Worm (Caenorhabditis elegans) whole organism, young adult: ENCODE measurements around the gene npp-26.

Experiments
- B0019.2 ChIP-seq: fragments of 200-800 bp; sonication (Bioruptor generic); conservative IDR thresholded peaks from 2 replicates; pipeline ENCODE4 v1.3.6; 2022; ENCODE audit warnings: missing genetic modification reagents, missing genetic modification characterization, missing compliant biosample characterization
- C06A6.2 ChIP-seq: fragments of 200-800 bp; sonication (Bioruptor generic); conservative IDR thresholded peaks from 2 replicates; pipeline ENCODE4 v1.3.6; 2022; ENCODE audit warnings: missing genetic modification characterization, missing compliant biosample characterization
- C17E4.6 ChIP-seq: fragments of 200-800 bp; sonication (Bioruptor generic); IDR thresholded peaks from 2 replicates; pipeline ENCODE4 v1.3.6; 2022; ENCODE audit warnings: missing genetic modification reagents, missing genetic modification characterization, missing compliant biosample characterization
- D2030.7 ChIP-seq: fragments of 200-800 bp; sonication (Bioruptor generic); IDR thresholded peaks from 2 replicates; pipeline ENCODE4 v1.3.6; 2022; ENCODE audit warnings: missing genetic modification reagents, missing genetic modification characterization, missing compliant biosample characterization
- F22D6.2 ChIP-seq: sonication (generic microtip); optimal IDR thresholded peaks from 2 replicates; lab custom pipeline; 2016; ENCODE audit warnings: mild to moderate bottlenecking, missing genetic modification characterization, missing compliant biosample characterization
- F33H1.4 ChIP-seq: fragments of 200-800 bp; sonication (Bioruptor generic); IDR thresholded peaks from 2 replicates; pipeline ENCODE4 v1.3.6; 2022; ENCODE audit warnings: missing genetic modification reagents, missing genetic modification characterization, missing compliant biosample characterization
- F37B4.10 ChIP-seq: fragments of 200-800 bp; sonication (Bioruptor generic); IDR thresholded peaks from 2 replicates; pipeline ENCODE4 v1.3.6; 2022; ENCODE audit warnings: missing genetic modification characterization, missing compliant biosample characterization
- F49E8.2 ChIP-seq: sonication (generic microtip); optimal IDR thresholded peaks from 3 replicates; lab custom pipeline; 2017; ENCODE audit warnings: missing genetic modification characterization, mild to moderate bottlenecking, missing compliant biosample characterization, antibody characterized with exemption, moderate library complexity; ENCODE audit not compliant: insufficient read depth
- F52B5.7 ChIP-seq: sonication (generic microtip); optimal IDR thresholded peaks from 2 replicates; lab custom pipeline; 2016; ENCODE audit warnings: mild to moderate bottlenecking, missing genetic modification characterization, missing compliant biosample characterization
- F57A8.1 ChIP-seq: fragments of 200-800 bp; sonication (Bioruptor generic); optimal IDR thresholded peaks from 2 replicates; lab custom pipeline; 2018; ENCODE audit warnings: mild to moderate bottlenecking, missing genetic modification characterization, moderate library complexity, missing compliant biosample characterization
- K11D2.4 ChIP-seq: fragments of 200-800 bp; sonication (Bioruptor generic); IDR thresholded peaks from 2 replicates; pipeline ENCODE4 v1.3.6; 2022; ENCODE audit warnings: missing genetic modification reagents, missing genetic modification characterization, missing compliant biosample characterization
- T07F8.4 ChIP-seq: sonication (generic microtip); optimal IDR thresholded peaks from 2 replicates; lab custom pipeline; 2016; ENCODE audit warnings: mild to moderate bottlenecking, missing genetic modification characterization, moderate library complexity, missing compliant biosample characterization
- Y67H2A.10 ChIP-seq: fragments of 200-800 bp; sonication (Bioruptor generic); conservative IDR thresholded peaks from 2 replicates; pipeline ENCODE4 v1.3.6; 2022; ENCODE audit warnings: missing genetic modification reagents, missing genetic modification characterization, missing compliant biosample characterization
- ZK185.1 ChIP-seq: sonication (generic microtip); optimal IDR thresholded peaks from 2 replicates; lab custom pipeline; 2016; ENCODE audit warnings: mild to moderate bottlenecking, missing genetic modification characterization, missing compliant biosample characterization; ENCODE audit not compliant: poor library complexity, severe bottlenecking
- ama-1 ChIP-seq, 3 experiments: fragments of 150-350 bp in 1 of 3; sonication (generic microtip) in 2 of 3; optimal IDR thresholded peaks; 2 replicates each; lab custom pipeline; 2014 to 2018; ENCODE audit warnings: missing biosample characterization in 2 of 3, missing genetic modification characterization in 2 of 3, missing genetic modification reagents in 2 of 3
- athp-1 ChIP-seq: sonication (generic microtip); optimal IDR thresholded peaks from 2 replicates; lab custom pipeline; 2017; ENCODE audit warnings: mild to moderate bottlenecking, missing genetic modification characterization, missing compliant biosample characterization
- attf-5 ChIP-seq: fragments of 200-800 bp; sonication (Bioruptor generic); optimal IDR thresholded peaks from 2 replicates; lab custom pipeline; 2018; ENCODE audit warnings: mild to moderate bottlenecking, missing genetic modification characterization, missing compliant biosample characterization
- attf-6 ChIP-seq: fragments of 200-800 bp; sonication (Bioruptor generic); IDR thresholded peaks from 2 replicates; pipeline ENCODE4 v1.3.6; 2022; ENCODE audit warnings: missing genetic modification reagents, missing genetic modification characterization, missing compliant biosample characterization
- bed-2 ChIP-seq: fragments of 200-800 bp; sonication (Bioruptor generic); IDR thresholded peaks from 2 replicates; pipeline ENCODE4 v1.3.6; 2022; ENCODE audit warnings: missing genetic modification reagents, missing genetic modification characterization, missing compliant biosample characterization
- ceh-100 ChIP-seq: fragments of 200-800 bp; sonication (Bioruptor generic); IDR thresholded peaks from 2 replicates; pipeline ENCODE4 v1.3.6; 2022; ENCODE audit warnings: missing genetic modification reagents, missing genetic modification characterization, missing compliant biosample characterization
- ceh-40 ChIP-seq: fragments of 200-800 bp; sonication (Bioruptor generic); IDR thresholded peaks from 2 replicates; pipeline ENCODE4 v1.3.6; 2022; ENCODE audit warnings: missing genetic modification characterization, missing compliant biosample characterization
- ceh-58 ChIP-seq: fragments of 200-800 bp; sonication (Bioruptor generic); IDR thresholded peaks from 2 replicates; pipeline ENCODE4 v1.3.6; 2022; ENCODE audit warnings: missing genetic modification characterization, missing compliant biosample characterization
- egl-18 ChIP-seq: fragments of 200-800 bp; sonication (Bioruptor generic); IDR thresholded peaks from 2 replicates; pipeline ENCODE4 v1.3.6; 2022; ENCODE audit warnings: missing genetic modification reagents, missing genetic modification characterization, missing compliant biosample characterization
- fkh-3 ChIP-seq: sonication (generic microtip); optimal IDR thresholded peaks from 2 replicates; lab custom pipeline; 2016; ENCODE audit warnings: mild to moderate bottlenecking, missing genetic modification characterization, missing compliant biosample characterization
- hlh-26 ChIP-seq: fragments of 200-800 bp; sonication (Bioruptor generic); conservative IDR thresholded peaks from 2 replicates; pipeline ENCODE4 v1.3.6; 2022; ENCODE audit warnings: missing genetic modification reagents, missing genetic modification characterization, missing compliant biosample characterization
- hmg-20 ChIP-seq: fragments of 200-800 bp; sonication (Bioruptor generic); IDR thresholded peaks from 2 replicates; pipeline ENCODE4 v1.3.6; 2022; ENCODE audit warnings: missing genetic modification reagents, missing genetic modification characterization, missing compliant biosample characterization
- hrde-1 ChIP-seq: sonication (generic microtip); optimal IDR thresholded peaks from 2 replicates; lab custom pipeline; 2016; ENCODE audit warnings: missing genetic modification characterization, mild to moderate bottlenecking, missing compliant biosample characterization, moderate library complexity, missing genotype, missing genetic modification reagents, borderline replicate concordance
- lag-1 ChIP-seq: fragments of 200-800 bp; sonication (Bioruptor generic); IDR thresholded peaks from 2 replicates; pipeline ENCODE4 v1.3.6; 2022; ENCODE audit warnings: missing genetic modification reagents, missing genetic modification characterization, missing compliant biosample characterization
- lin-26 ChIP-seq: fragments of 200-800 bp; sonication (Bioruptor generic); IDR thresholded peaks from 2 replicates; pipeline ENCODE4 v1.3.6; 2022; ENCODE audit warnings: missing genetic modification reagents, missing genetic modification characterization, missing compliant biosample characterization
- lin-54 ChIP-seq: fragments of 200-800 bp; sonication (Bioruptor generic); optimal IDR thresholded peaks from 2 replicates; lab custom pipeline; 2018; ENCODE audit warnings: mild to moderate bottlenecking, missing genetic modification characterization, missing compliant biosample characterization
- lsl-1 ChIP-seq: fragments of 200-800 bp; sonication (Bioruptor generic); optimal IDR thresholded peaks from 2 replicates; lab custom pipeline; 2018; ENCODE audit warnings: mild to moderate bottlenecking, missing genetic modification characterization, moderate library complexity, missing compliant biosample characterization
- lsy-27 ChIP-seq: sonication (generic microtip); optimal IDR thresholded peaks from 2 replicates; lab custom pipeline; 2017; ENCODE audit warnings: missing genetic modification characterization, mild to moderate bottlenecking, missing compliant biosample characterization, antibody characterized with exemption, missing genotype, borderline replicate concordance; ENCODE audit not compliant: insufficient read depth
- madf-10 ChIP-seq: sonication (generic microtip); optimal IDR thresholded peaks from 2 replicates; lab custom pipeline; 2016; ENCODE audit warnings: mild to moderate bottlenecking, missing genetic modification characterization, missing compliant biosample characterization
- mcd-1 ChIP-seq: fragments of 200-800 bp; sonication (Bioruptor generic); IDR thresholded peaks from 2 replicates; pipeline ENCODE4 v1.3.6; 2022; ENCODE audit warnings: missing genetic modification reagents, missing genetic modification characterization, missing compliant biosample characterization
- mel-28 ChIP-seq: sonication (generic microtip); optimal IDR thresholded peaks from 2 replicates; lab custom pipeline; 2016; ENCODE audit warnings: borderline replicate concordance, mild to moderate bottlenecking, missing genetic modification characterization, missing compliant biosample characterization
- mxl-1 ChIP-seq: sonication (generic microtip); optimal IDR thresholded peaks from 2 replicates; lab custom pipeline; 2016; ENCODE audit warnings: missing genetic modification characterization, missing compliant biosample characterization
- nhr-120 ChIP-seq: fragments of 200-800 bp; sonication (Bioruptor generic); IDR thresholded peaks from 2 replicates; pipeline ENCODE4 v1.3.6; 2022; ENCODE audit warnings: missing genetic modification characterization, missing compliant biosample characterization
- nhr-27 ChIP-seq: fragments of 200-800 bp; sonication (Bioruptor generic); optimal IDR thresholded peaks from 2 replicates; lab custom pipeline; 2018; ENCODE audit warnings: mild to moderate bottlenecking, missing genetic modification characterization, moderate library complexity, missing compliant biosample characterization
- rcor-1 ChIP-seq: fragments of 200-800 bp; sonication (Bioruptor generic); IDR thresholded peaks from 2 replicates; pipeline ENCODE4 v1.3.6; 2022; ENCODE audit warnings: missing genetic modification reagents, missing genetic modification characterization, missing compliant biosample characterization
- repo-1 ChIP-seq: sonication (generic microtip); optimal IDR thresholded peaks from 2 replicates; lab custom pipeline; 2017; ENCODE audit warnings: mild to moderate bottlenecking, missing genetic modification characterization, missing compliant biosample characterization
- rpc-1 ChIP-seq, 2 experiments: fragments of 150-350 bp in 1 of 2; sonication (generic microtip) in 1 of 2; optimal IDR thresholded peaks; 2 replicates each; lab custom pipeline; 2014 to 2018; ENCODE audit warnings: missing biosample characterization in 1 of 2, missing genetic modification characterization in 1 of 2, missing genetic modification reagents in 1 of 2, missing genotype in 1 of 2
- snpc-1.3 ChIP-seq: sonication (generic microtip); optimal IDR thresholded peaks from 2 replicates; lab custom pipeline; 2017; ENCODE audit warnings: missing genetic modification characterization, mild to moderate bottlenecking, missing compliant biosample characterization, antibody characterized with exemption, moderate library complexity, missing genotype, missing genetic modification reagents; ENCODE audit not compliant: insufficient read depth
- snpc-4 ChIP-seq, 5 experiments: fragments of 150-350 bp in 1 of 5; sonication (generic microtip) in 4 of 5; optimal IDR thresholded peaks; 2 replicates each; lab custom pipeline; 2014 to 2018; ENCODE audit warnings: missing genetic modification characterization in 5 of 5, missing biosample characterization in 3 of 5, antibody characterized with exemption in 2 of 5, mild to moderate bottlenecking in 2 of 5, missing compliant biosample characterization in 2 of 5, missing genotype in 2 of 5, moderate library complexity in 2 of 5, missing genetic modification reagents in 1 of 5
- tbp1 ChIP-seq: fragments of 200-800 bp; sonication (Bioruptor generic); optimal IDR thresholded peaks from 2 replicates; lab custom pipeline; 2018; ENCODE audit warnings: mild to moderate bottlenecking, missing genetic modification characterization, missing compliant biosample characterization
- ztf-25 ChIP-seq: fragments of 200-800 bp; sonication (Bioruptor generic); IDR thresholded peaks from 2 replicates; pipeline ENCODE4 v1.3.6; 2022; ENCODE audit warnings: missing genetic modification reagents, missing genetic modification characterization, missing compliant biosample characterization
- ztf-3 ChIP-seq: fragments of 200-800 bp; sonication (Bioruptor generic); optimal IDR thresholded peaks from 2 replicates; lab custom pipeline; 2018; ENCODE audit warnings: mild to moderate bottlenecking, missing genetic modification characterization, missing compliant biosample characterization
- ztf-6 ChIP-seq: fragments of 200-800 bp; sonication (Bioruptor generic); IDR thresholded peaks from 2 replicates; pipeline ENCODE4 v1.3.6; 2022; ENCODE audit warnings: missing genetic modification reagents, missing genetic modification characterization, missing compliant biosample characterization

The npp-26 gene

DNA sequence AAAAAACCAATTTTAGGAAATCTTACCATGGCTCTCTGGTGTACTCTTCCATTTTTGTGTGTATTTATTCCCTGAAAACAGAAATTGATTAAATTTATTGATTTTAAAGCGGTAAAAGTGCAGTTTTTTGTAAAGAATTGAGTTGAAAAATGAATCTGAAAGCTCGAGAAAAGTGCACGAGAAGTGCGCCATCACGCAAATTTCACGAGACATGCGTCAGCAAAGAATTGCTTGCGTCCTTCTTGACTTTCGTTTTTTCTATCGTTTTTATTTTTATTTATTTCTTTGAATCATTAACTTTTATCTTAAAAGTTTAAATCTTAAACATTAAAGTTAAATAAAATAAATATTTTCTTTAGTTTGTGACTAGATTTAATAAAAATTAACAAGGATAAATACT, 19.1 kb upstream of the npp-26 start, which contains the start of gene timm-17B.1 (continued):
- TF ChIP-seq lag-1 (GFP tag; lab: Robert Waterston, UW) (no peak), repo-1 (tag; lab: Kevin White, UChicago) (no peak), mxl-1 (tag; lab: Kevin White, UChicago) (no peak), ceh-58 (no peak), hlh-26 (GFP tag; lab: Robert Waterston, UW) (no peak), madf-10 (tag; lab: Kevin White, UChicago) (no peak), F49E8.2 (no peak), fkh-3 (tag; lab: Kevin White, UChicago) (no peak), D2030.7 (GFP tag; lab: Robert Waterston, UW) (no peak), egl-18 (GFP tag; lab: Robert Waterston, UW) (no peak), B0019.2 (GFP tag; lab: Robert Waterston, UW) (no peak), F33H1.4 (peak; percentile 62), ztf-25 (GFP tag; lab: Robert Waterston, UW) (no peak), K11D2.4 (no peak), lsl-1 (GFP tag; lab: Kevin White, UChicago) (peak; percentile 54), Y67H2A.10 (GFP tag; lab: Robert Waterston, UW) (no peak), lsy-27 (tag; lab: Kevin White, UChicago) (no peak), F37B4.10 (no peak), ztf-3 (GFP tag; lab: Kevin White, UChicago) (no peak), C17E4.6 (no peak), ztf-6 (GFP tag; lab: Robert Waterston, UW) (no peak), ama-1 (optimal IDR thresholded peaks at IDR 0.05; lab: Kevin White, UChicago) (no peak), ama-1 (GFP tag; optimal IDR thresholded peaks at IDR 0.05; lab: Kevin White, UChicago) (no peak), C06A6.2 (GFP tag; lab: Robert Waterston, UW) (no peak), snpc-4 (GFP tag; optimal IDR thresholded peaks at IDR 0.05; lab: Kevin White, UChicago) (peak; percentile 12), snpc-4 (tag; optimal IDR thresholded peaks at IDR 0.05; lab: Kevin White, UChicago) (peak; percentile 34 to 64 (median 54)), T07F8.4 (tag; lab: Kevin White, UChicago) (no peak), snpc-1.3 (tag; lab: Kevin White, UChicago) (no peak), lin-54 (peak; percentile 67), lin-26 (GFP tag; lab: Robert Waterston, UW) (no peak), hmg-20 (GFP tag; lab: Robert Waterston, UW) (peak; percentile 34; the same call in 1 of the 2 replicates), mel-28 (tag; lab: Kevin White, UChicago) (no peak), athp-1 (no peak), ceh-40 (no peak), F57A8.1 (GFP tag; lab: Kevin White, UChicago) (no peak), mcd-1 (GFP tag; lab: Robert Waterston, UW) (peak; percentile 88), tbp1 (peak; percentile 9), attf-5 (GFP tag; lab: Kevin White, UChicago) (peak; percentile 17), rpc-1 (optimal IDR thresholded peaks at IDR 0.05; lab: Kevin White, UChicago) (no peak), rpc-1 (tag; optimal IDR thresholded peaks at IDR 0.05; lab: Kevin White, UChicago) (no peak), ceh-100 (GFP tag; lab: Robert Waterston, UW) (peak; percentile 39; the same call in 1 of the 2 replicates), nhr-27 (tag; lab: Kevin White, UChicago) (no peak), F22D6.2 (tag; lab: Kevin White, UChicago) (no peak), attf-6 (no peak), hrde-1 (tag; lab: Kevin White, UChicago) (no peak), F52B5.7 (tag; lab: Kevin White, UChicago) (no peak), bed-2 (GFP tag; lab: Robert Waterston, UW) (no peak), ZK185.1 (peak; percentile 49), nhr-120 (GFP tag; lab: Robert Waterston, UW) (no peak), rcor-1 (GFP tag; lab: Robert Waterston, UW) (peak; percentile 63; the same call in 1 of the 2 replicates)
